Worm (Caenorhabditis elegans) whole organism, L2 larva: ENCODE data around the gene erd-2.1.

Experiments
- R02D3.7 ChIP-seq: fragments of 150-350 bp; optimal IDR thresholded peaks from 2 replicates; lab custom pipeline; 2014; ENCODE audit warnings: missing biosample characterization, missing genetic modification characterization
- alr-1 ChIP-seq: fragments of 150-350 bp; optimal IDR thresholded peaks from 2 replicates; lab custom pipeline; 2014; ENCODE audit warnings: missing biosample characterization, missing genetic modification characterization
- ama-1 ChIP-seq: fragments of 150-350 bp; optimal IDR thresholded peaks from 2 replicates; lab custom pipeline; 2018; ENCODE audit warnings: inconsistent platforms
- nhr-11 ChIP-seq: fragments of 150-350 bp; optimal IDR thresholded peaks from 2 replicates; lab custom pipeline; 2014; ENCODE audit warnings: missing biosample characterization, missing genetic modification characterization
- nhr-23 ChIP-seq: fragments of 150-350 bp; optimal IDR thresholded peaks from 2 replicates; lab custom pipeline; 2014; ENCODE audit warnings: missing biosample characterization, missing genetic modification reagents, missing genetic modification characterization
- unc-62 ChIP-seq: fragments of 150-350 bp; optimal IDR thresholded peaks from 2 replicates; lab custom pipeline; 2014; ENCODE audit warnings: missing biosample characterization, missing genetic modification reagents, missing genetic modification characterization
- zag-1 ChIP-seq: fragments of 150-350 bp; optimal IDR thresholded peaks from 2 replicates; lab custom pipeline; 2014; ENCODE audit warnings: missing biosample characterization, missing genetic modification characterization

DNA sequence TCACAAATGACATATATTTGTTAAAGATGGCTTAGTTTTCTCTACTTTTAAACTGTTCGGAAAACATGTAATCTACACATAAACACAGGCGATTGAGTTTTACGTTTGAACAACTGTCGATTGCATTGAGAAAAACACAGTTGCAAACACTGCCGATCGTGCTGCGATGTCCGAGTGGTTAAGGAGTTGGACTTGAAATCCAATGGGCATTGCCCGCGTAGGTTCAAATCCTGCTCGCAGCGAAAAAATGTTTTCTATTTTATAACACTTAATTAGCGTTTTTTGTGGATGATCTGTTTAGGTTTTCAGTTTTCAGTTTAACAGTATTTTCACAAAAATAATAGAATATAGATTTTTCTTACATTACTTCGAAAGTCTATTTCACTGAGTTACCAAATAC, 34.3 kb downstream of the erd-2.1 start:
- no peak for TF ChIP-seq nhr-11 (tag; lab: Kevin White, UChicago)
- TF ChIP-seq zag-1 (tag; lab: Kevin White, UChicago): no peak
- no peak for TF ChIP-seq R02D3.7 (tag; lab: Kevin White, UChicago)
- no peak for TF ChIP-seq ama-1 (lab: Kevin White, UChicago)
- TF ChIP-seq unc-62 (GFP tag; lab: Kevin White, UChicago): no peak
- TF ChIP-seq alr-1: no peak
- TF ChIP-seq nhr-23 (tag; lab: Kevin White, UChicago): no peak
